Worm (Caenorhabditis elegans) whole organism, midembryonic: ENCODE data around the gene F28F9.3.

Source experiments
- T22C8.4 ChIP-seq: fragments of 200-800 bp; sonication (Bioruptor generic); IDR thresholded peaks from 2 replicates; pipeline ENCODE4 v1.3.6; 2022; ENCODE audit warnings: missing genetic modification characterization, missing compliant biosample characterization
- cog-1 ChIP-seq: sonication (generic microtip); optimal IDR thresholded peaks from 2 replicates; lab custom pipeline; 2016; ENCODE audit warnings: missing genetic modification characterization, missing compliant biosample characterization
- flt-1 ChIP-seq: fragments of 200-800 bp; sonication (Bioruptor generic); IDR thresholded peaks from 2 replicates; pipeline ENCODE4 v1.3.6; 2022; ENCODE audit warnings: missing genetic modification characterization, missing compliant biosample characterization
- klf-2 ChIP-seq: fragments of 200-800 bp; sonication (Bioruptor generic); conservative IDR thresholded peaks from 2 replicates; pipeline ENCODE4 v1.3.6; 2022; ENCODE audit warnings: missing genetic modification reagents, missing genetic modification characterization, missing compliant biosample characterization
- med-1 ChIP-seq: sonication (generic microtip); optimal IDR thresholded peaks from 2 replicates; lab custom pipeline; 2017; ENCODE audit warnings: missing genetic modification characterization, mild to moderate bottlenecking, missing compliant biosample characterization, antibody characterized with exemption, missing genetic modification reagents; ENCODE audit not compliant: insufficient read depth
- ref-1 ChIP-seq: fragments of 200-800 bp; sonication (Bioruptor generic); conservative IDR thresholded peaks from 2 replicates; pipeline ENCODE4 v1.3.6; 2022; ENCODE audit warnings: missing genetic modification reagents, missing genetic modification characterization, missing compliant biosample characterization
- tab-1 ChIP-seq: fragments of 200-800 bp; sonication (Bioruptor generic); IDR thresholded peaks from 2 replicates; pipeline ENCODE4 v1.3.6; 2022; ENCODE audit warnings: missing genetic modification characterization, missing compliant biosample characterization
- ztf-23 ChIP-seq: fragments of 200-800 bp; sonication (Bioruptor generic); IDR thresholded peaks from 2 replicates; pipeline ENCODE4 v1.3.6; 2022; ENCODE audit warnings: missing genetic modification reagents, missing genetic modification characterization, missing compliant biosample characterization
- ztf-29 ChIP-seq: fragments of 200-800 bp; sonication (Bioruptor generic); IDR thresholded peaks from 2 replicates; pipeline ENCODE4 v1.3.6; 2022; ENCODE audit warnings: missing genetic modification reagents, missing genetic modification characterization, missing compliant biosample characterization

F28F9.3 gene

DNA sequence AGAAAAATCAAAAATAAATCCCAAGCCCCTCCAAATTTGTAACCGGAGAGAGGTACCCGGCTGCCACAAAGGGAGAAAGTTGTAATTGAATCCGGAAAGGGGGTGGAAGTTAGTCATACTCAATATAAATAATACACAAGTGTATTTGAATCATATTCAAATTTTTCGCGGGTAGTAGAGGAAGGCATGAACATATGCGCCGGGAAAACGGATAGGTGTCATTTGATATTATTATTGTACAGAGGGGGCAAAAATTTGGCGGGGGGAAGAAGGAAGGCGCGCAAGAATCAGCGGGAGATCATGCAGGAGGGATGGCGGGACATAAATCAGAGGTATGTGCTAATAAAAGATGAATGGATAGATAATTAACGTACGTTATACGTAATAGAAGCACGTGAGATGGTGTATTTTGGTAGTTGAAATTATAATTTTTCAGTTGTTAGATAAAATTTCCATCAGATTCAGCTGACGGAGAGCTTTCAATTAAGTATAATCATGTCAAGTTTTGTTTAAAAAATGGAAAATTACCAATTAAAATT, at the start of gene F28F9.3:
TSS of gene F28F9.3 (plus strand) at position 301 of the 539 bp plus-strand sequence.
- TF ChIP-seq ztf-23 (GFP tag; lab: Robert Waterston, UW) (no peak), med-1 (GFP tag; lab: Kevin White, UChicago) (no peak), T22C8.4 (GFP tag; lab: Robert Waterston, UW) (no peak), ztf-29 (no peak), flt-1 (GFP tag; lab: Robert Waterston, UW) (no peak), cog-1 (no peak), tab-1 (no peak), ref-1 (GFP tag; lab: Robert Waterston, UW) (no peak), klf-2 (no peak)

DNA sequence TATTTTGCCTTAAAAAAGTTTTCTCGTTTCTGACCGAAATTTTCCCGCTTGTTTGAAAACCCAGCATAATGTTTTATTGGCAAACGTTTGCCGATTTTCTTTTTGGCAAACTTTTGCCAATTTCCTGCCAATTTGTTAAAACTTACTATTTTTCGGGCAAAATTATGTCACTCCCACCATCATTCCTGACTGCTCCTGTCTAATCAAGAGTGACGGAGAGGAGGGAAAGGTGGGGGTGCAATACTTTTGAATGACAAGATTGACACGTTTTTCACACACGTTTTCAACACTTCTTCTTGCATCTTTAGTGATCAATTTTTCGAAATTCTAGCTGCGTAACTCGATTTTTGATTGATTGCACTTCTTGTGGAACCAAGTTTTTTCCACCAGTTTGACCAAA, 45.2 kb upstream of the F28F9.3 start:
- TF ChIP-seq flt-1 (GFP tag; lab: Robert Waterston, UW) = no peak
- no peak for TF ChIP-seq ztf-23 (GFP tag; lab: Robert Waterston, UW)
- TF ChIP-seq med-1 (GFP tag; lab: Kevin White, UChicago) = no peak
- no peak for TF ChIP-seq klf-2
- TF ChIP-seq T22C8.4 (GFP tag; lab: Robert Waterston, UW) = no peak
- TF ChIP-seq tab-1 = no peak
- no peak for TF ChIP-seq ref-1 (GFP tag; lab: Robert Waterston, UW)
- no peak for TF ChIP-seq ztf-29
- TF ChIP-seq cog-1 = no peak

DNA sequence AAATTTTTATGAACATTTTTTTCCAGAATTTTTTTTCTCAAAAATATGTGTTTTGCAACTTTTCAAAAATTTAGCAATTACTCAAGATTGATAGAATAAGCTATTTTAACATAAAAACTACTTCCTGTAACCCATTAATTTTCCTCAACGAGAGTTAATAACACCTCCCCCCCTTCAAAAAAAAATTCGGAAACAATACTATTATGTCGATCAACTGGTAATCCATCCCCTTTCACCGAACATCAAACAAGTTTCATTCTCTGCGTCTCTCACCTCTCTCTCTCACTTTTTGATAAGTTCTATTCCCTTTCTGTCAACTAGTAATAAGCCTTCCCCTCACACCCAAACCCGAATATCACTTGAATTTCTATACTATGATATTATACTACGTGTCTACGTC, 42.8 kb upstream of the F28F9.3 start, which contains the start of gene glct-6:
TSS of gene glct-6 (plus strand) at position 301 of the 400 bp plus-strand sequence.
- TF ChIP-seq ztf-23 (GFP tag; lab: Robert Waterston, UW) (no peak), tab-1 (no peak), klf-2 (no peak)

DNA sequence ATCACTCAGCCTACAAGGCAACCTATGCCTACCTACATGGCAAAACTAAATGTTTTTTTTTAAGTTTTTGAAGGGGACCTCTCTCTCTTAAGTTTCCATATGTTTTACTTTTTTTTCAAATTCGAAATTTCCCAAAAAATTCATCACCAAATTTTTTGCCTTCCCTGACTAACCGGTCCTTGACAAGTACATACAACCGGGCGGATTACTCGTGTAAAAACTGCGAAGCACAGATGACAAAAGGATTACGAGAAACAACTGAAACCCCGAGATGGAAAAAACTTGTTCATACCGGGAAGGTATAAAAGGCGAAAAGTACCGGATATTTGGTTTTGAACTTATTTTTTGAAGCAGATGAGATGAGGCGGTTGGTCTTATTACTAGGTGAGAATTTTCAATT, 32.3 kb upstream of the F28F9.3 start, which contains the start of gene K09B3.1:
TSS of gene K09B3.1 (plus strand) at position 301 of the 400 bp plus-strand sequence.
- no peak for TF ChIP-seq ztf-23 (GFP tag; lab: Robert Waterston, UW)
- TF ChIP-seq cog-1 = no peak
- TF ChIP-seq ref-1 (GFP tag; lab: Robert Waterston, UW) = no peak
- no peak for TF ChIP-seq ztf-29
- TF ChIP-seq klf-2 = no peak

DNA sequence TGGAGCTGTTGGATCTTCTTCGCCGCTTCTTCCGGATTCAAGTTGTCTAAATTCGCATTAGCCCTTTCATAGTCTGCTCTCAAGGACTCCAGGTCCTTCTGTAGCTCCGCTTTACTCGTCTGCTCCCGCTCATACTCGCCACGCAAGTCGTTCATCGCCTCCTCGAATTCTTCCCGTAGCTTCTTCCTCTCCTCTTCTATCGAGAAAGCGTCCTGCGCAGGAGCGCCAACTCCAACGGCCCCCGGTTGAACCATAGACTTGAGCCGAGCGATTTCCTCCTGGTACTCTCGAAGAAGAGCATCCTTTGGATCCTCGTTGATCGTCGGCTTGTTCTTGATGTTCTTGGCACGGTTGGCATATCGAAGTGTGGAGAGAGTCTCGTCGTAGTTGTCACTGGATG, 29.2 kb upstream of the F28F9.3 start:
- TF ChIP-seq cog-1 = no peak
- no peak for TF ChIP-seq T22C8.4 (GFP tag; lab: Robert Waterston, UW)
- no peak for TF ChIP-seq flt-1 (GFP tag; lab: Robert Waterston, UW)
- TF ChIP-seq klf-2 = no peak

DNA sequence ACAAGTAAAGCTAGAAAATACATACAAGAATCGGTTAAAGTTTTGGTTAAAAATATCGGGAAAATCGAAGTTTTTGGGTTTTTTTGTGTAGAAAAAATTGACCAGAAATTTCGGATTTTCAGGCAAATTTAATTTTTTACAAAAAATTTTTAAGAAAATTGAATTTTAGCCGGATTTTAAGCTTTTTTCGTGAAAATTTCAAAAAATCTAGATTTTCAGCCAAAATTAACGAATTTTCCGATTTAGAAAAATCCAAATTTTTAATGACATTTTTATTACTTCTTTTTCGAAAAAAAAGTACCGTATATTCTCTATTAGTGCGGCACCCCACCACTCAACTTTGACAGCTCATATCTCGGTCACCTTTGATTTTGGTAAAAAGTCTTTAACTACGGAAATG, 25.7 kb upstream of the F28F9.3 start, which contains the start of gene osm-3:
TSS of gene osm-3 (minus strand) at position 101 of the 400 bp plus-strand sequence.
- TF ChIP-seq ztf-23 (GFP tag; lab: Robert Waterston, UW) (no peak), tab-1 (no peak), T22C8.4 (GFP tag; lab: Robert Waterston, UW) (no peak)

DNA sequence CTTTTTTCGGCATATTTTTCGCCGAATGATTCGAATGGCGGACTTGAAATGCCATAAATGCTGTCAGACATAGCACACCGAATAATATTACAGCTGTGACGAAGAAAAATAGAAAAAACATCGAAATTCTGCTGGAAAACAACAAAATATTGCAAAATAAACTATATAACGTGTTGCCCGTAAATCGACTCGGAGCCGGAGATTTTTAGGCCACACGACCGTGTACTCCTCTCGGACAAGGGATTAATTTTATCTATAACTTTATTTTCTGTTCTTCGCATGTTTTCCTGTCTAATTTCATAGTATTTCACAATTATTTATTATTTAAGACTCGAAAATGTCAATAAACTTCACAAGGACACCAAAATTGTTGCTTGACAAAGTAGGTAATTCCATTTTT, 23.4 kb upstream of the F28F9.3 start, which contains the start of the genes algn-14 and M02B7.2:
TSS of gene algn-14 (minus strand) at position 175 of the 400 bp plus-strand sequence.
TSS of gene M02B7.2 (plus strand) at position 330 of the 400 bp plus-strand sequence.
- no peak for TF ChIP-seq cog-1
- no peak for TF ChIP-seq ztf-29
- TF ChIP-seq T22C8.4 (GFP tag; lab: Robert Waterston, UW) = 0 out of 2 replicates have a peak, but pooled peaks have one; percentile 10
- TF ChIP-seq ztf-23 (GFP tag; lab: Robert Waterston, UW) = peak; percentile 74
- TF ChIP-seq ref-1 (GFP tag; lab: Robert Waterston, UW) = no peak
- no peak for TF ChIP-seq tab-1
- TF ChIP-seq flt-1 (GFP tag; lab: Robert Waterston, UW) = 0 out of 2 replicates have a peak, but pooled peaks have one; percentile 15

DNA sequence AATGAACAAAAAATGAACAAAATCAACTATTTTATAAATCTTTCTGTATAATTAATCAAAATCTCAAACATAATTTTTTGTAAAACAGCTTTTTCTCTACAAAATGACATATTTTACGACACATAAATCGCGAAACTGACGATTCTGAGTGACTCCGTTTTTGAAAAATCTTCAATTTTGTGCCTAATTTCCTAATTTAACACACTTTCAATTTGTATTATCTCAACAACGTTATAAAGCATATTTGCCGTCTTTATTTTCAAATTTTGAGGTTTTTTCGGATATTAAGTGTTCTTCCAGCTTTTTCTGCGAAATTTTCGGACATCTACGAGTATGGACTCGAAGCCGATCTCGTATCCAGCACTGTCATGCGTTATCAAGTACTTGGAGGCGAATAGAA, 21.5 kb upstream of the F28F9.3 start, which contains the start of gene fbxc-47:
TSS of gene fbxc-47 (plus strand) at position 301 of the 400 bp plus-strand sequence.
- TF ChIP-seq ztf-23 (GFP tag; lab: Robert Waterston, UW) (no peak), cog-1 (no peak), flt-1 (GFP tag; lab: Robert Waterston, UW) (no peak), med-1 (GFP tag; lab: Kevin White, UChicago) (no peak)

DNA sequence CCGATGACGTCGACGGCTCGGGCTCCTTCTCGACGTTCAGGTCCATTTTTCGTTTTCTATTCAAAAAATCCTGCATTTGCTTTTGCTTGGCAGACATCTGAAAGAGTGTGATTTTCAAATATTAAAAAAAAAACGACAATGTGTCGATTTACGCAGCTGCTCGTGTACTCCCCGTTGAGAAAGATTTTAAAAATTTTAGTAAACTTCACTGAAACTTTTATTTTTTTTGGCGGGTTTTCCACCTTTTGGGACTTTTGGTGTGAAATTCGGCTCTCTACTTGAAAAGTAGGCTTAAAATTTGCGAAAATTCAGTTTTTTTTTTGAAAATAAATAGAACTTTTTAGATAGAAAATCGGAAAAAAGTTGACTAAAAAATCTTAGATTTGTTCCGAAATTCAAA, 19.6 kb upstream of the F28F9.3 start, which contains the start of gene M02B7.7:
TSS of gene M02B7.7 (minus strand) at position 101 of the 400 bp plus-strand sequence.
- TF ChIP-seq klf-2 (no peak), med-1 (GFP tag; lab: Kevin White, UChicago) (no peak), flt-1 (GFP tag; lab: Robert Waterston, UW) (no peak), cog-1 (no peak), T22C8.4 (GFP tag; lab: Robert Waterston, UW) (no peak), tab-1 (no peak), ztf-29 (no peak), ztf-23 (GFP tag; lab: Robert Waterston, UW) (no peak), ref-1 (GFP tag; lab: Robert Waterston, UW) (no peak)

DNA sequence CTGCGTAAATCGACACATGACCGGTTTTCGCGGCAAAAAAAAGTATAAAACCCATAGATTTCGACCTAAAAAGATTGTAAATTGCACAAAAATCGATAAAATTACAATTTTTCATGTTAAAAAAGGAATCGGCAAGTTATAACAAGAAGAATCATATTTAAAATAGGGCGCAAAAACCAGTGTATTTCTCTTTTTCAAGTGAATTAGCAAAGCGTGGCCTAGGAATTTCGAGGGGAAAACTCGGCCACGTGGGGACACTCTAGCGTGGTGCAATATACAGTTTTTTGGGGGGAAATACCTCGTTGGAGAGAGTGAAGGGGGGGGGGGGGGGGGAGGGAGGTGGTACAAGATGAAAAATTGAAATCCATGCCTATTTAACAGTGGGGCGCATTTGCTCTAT, 19.1 kb upstream of the F28F9.3 start:
- TF ChIP-seq ztf-23 (GFP tag; lab: Robert Waterston, UW) (0 out of 2 replicates have a peak, but pooled peaks have one; percentile 7), klf-2 (no peak), ztf-29 (no peak), T22C8.4 (GFP tag; lab: Robert Waterston, UW) (no peak)

DNA sequence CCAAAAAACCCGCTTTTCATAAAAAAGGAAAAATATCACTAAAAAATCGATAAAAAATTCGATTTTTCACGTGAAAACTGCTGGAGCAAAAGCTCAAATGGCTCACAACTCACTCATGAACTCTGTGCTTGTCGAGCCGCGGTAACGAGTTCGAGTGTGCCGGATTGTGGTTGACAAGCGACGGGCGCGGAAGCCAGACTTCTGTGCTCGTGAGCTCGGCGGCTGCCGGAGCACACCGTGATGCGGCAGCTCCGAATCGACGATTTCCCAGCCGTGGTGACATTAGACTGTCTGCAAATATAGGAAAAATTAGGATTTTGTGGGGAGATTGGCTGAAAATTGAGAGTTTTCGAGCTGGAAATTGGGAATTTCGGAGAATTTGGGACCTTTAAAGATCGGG, 13.9 kb upstream of the F28F9.3 start:
- TF ChIP-seq ztf-23 (GFP tag; lab: Robert Waterston, UW) = no peak
- TF ChIP-seq tab-1 = 0 out of 2 replicates have a peak, but pooled peaks have one; percentile 32
